Fruit fly (Drosophila melanogaster) whole organism, embryonic: ENCODE results near the gene CG31275.
A peak's percentile ranks its signal among the peaks of the same experiment; 100 is the strongest.

Source experiments
- CG11696 ChIP-seq: fragments of 200-800 bp; sonication (Bioruptor generic); IDR thresholded peaks from 2 replicates; pipeline ENCODE4 v1.3.6; 2022; ENCODE audit warnings: missing biosample characterization, missing genetic modification characterization
- CG12219 ChIP-seq: fragments of 200-800 bp; sonication (Bioruptor generic); optimal IDR thresholded peaks from 3 replicates; lab custom pipeline; 2018; ENCODE audit warnings: missing biosample characterization, mild to moderate bottlenecking, missing genetic modification characterization
- CG14860 ChIP-seq: fragments of 200-800 bp; sonication (Bioruptor generic); IDR thresholded peaks from 3 replicates; pipeline ENCODE4 v1.3.6; 2022; ENCODE audit warnings: missing biosample characterization, missing genetic modification characterization; ENCODE audit not compliant: partially characterized antibody
- CG17328 ChIP-seq: fragments of 200-800 bp; sonication (Bioruptor generic); IDR thresholded peaks from 2 replicates; pipeline ENCODE4 v1.3.6; 2022; ENCODE audit warnings: missing biosample characterization, missing genetic modification characterization
- CG17361 ChIP-seq: fragments of 200-800 bp; sonication (Bioruptor generic); IDR thresholded peaks from 3 replicates; pipeline ENCODE4 v1.3.6; 2022; ENCODE audit warnings: missing biosample characterization, missing genetic modification characterization
- CG18262 ChIP-seq: fragments of 200-800 bp; optimal IDR thresholded peaks from 3 replicates; lab custom pipeline; 2019; ENCODE audit warnings: missing biosample characterization, mild to moderate bottlenecking, missing genetic modification characterization, moderate library complexity
- CG33557 ChIP-seq: fragments of 200-800 bp; sonication (Bioruptor generic); optimal IDR thresholded peaks from 2 replicates; lab custom pipeline; 2019; ENCODE audit warnings: missing biosample characterization, mild to moderate bottlenecking, missing genetic modification characterization, moderate library complexity
- CG34224 ChIP-seq: fragments of 200-800 bp; sonication (Bioruptor generic); IDR thresholded peaks from 3 replicates; pipeline ENCODE4 v1.3.6; 2022; ENCODE audit warnings: missing biosample characterization, missing genetic modification characterization; ENCODE audit not compliant: partially characterized antibody
- CG34376 ChIP-seq: fragments of 200-800 bp; sonication (Bioruptor generic); optimal IDR thresholded peaks from 2 replicates; lab custom pipeline; 2018; ENCODE audit warnings: missing biosample characterization, mild to moderate bottlenecking, missing genetic modification characterization
- CG5245 ChIP-seq: fragments of 200-800 bp; sonication (Bioruptor generic); optimal IDR thresholded peaks from 3 replicates; lab custom pipeline; 2016; ENCODE audit warnings: missing biosample characterization, missing genetic modification characterization
- CG6272 ChIP-seq: fragments of 200-800 bp; sonication (Bioruptor generic); IDR thresholded peaks from 2 replicates; pipeline ENCODE4 v1.3.6; 2022; ENCODE audit warnings: missing biosample characterization, missing genetic modification characterization
- CG7372 ChIP-seq: fragments of 200-800 bp; sonication (Bioruptor generic); IDR thresholded peaks from 2 replicates; pipeline ENCODE4 v1.3.6; 2022; ENCODE audit warnings: missing biosample characterization, missing genetic modification characterization
- CG7556 ChIP-seq: fragments of 200-800 bp; sonication (Bioruptor generic); optimal IDR thresholded peaks from 2 replicates; lab custom pipeline; 2017; ENCODE audit warnings: missing biosample characterization, mild to moderate bottlenecking, missing genetic modification characterization
- CG8089 ChIP-seq: fragments of 200-800 bp; sonication (Bioruptor generic); optimal IDR thresholded peaks from 3 replicates; lab custom pipeline; 2016; ENCODE audit warnings: missing biosample characterization, missing genetic modification characterization
- CG8359 ChIP-seq: fragments of 200-800 bp; sonication (Bioruptor generic); optimal IDR thresholded peaks from 2 replicates; lab custom pipeline; 2017; ENCODE audit warnings: missing biosample characterization, mild to moderate bottlenecking, missing genetic modification characterization, borderline replicate concordance
- CG8765 ChIP-seq: fragments of 200-800 bp; sonication (Bioruptor generic); IDR thresholded peaks from 2 replicates; pipeline ENCODE4 v1.3.6; 2022; ENCODE audit warnings: missing biosample characterization, missing genetic modification characterization
- CG9727 ChIP-seq: fragments of 200-800 bp; sonication (Bioruptor generic); optimal IDR thresholded peaks from 3 replicates; lab custom pipeline; 2017; ENCODE audit warnings: missing biosample characterization, mild to moderate bottlenecking, missing genetic modification characterization
- CkIIα-i1 ChIP-seq: fragments of 200-800 bp; sonication (Bioruptor generic); IDR thresholded peaks from 2 replicates; pipeline ENCODE4 v1.3.6; 2022; ENCODE audit warnings: missing biosample characterization, missing genetic modification characterization
- Dfd ChIP-seq, 2 experiments: fragments of >200 bp; optimal IDR thresholded peaks; 2 replicates each; lab custom pipeline; 2017; ENCODE audit warnings: missing biosample characterization in 2 of 2, missing genetic modification characterization in 2 of 2
- Eip74EF ChIP-seq, 2 experiments: fragments of 200-800 bp in 1 of 2; fragments of >200 bp in 1 of 2; sonication (Bioruptor generic) in 1 of 2; optimal IDR thresholded peaks; 2 replicates each; lab custom pipeline; 2017 to 2019; ENCODE audit warnings: missing biosample characterization in 2 of 2, missing genetic modification characterization in 2 of 2, mild to moderate bottlenecking in 1 of 2, moderate library complexity in 1 of 2
- Ets65A ChIP-seq: fragments of 200-800 bp; sonication (Bioruptor generic); peaks from one replicate; lab custom pipeline; 2016; ENCODE audit warnings: missing biosample characterization, missing genetic modification characterization
- Fer3 ChIP-seq: fragments of 200-800 bp; sonication (Bioruptor generic); optimal IDR thresholded peaks from 2 replicates; lab custom pipeline; 2018; ENCODE audit warnings: missing biosample characterization, mild to moderate bottlenecking, missing genetic modification characterization, moderate library complexity
- Sox100B ChIP-seq: fragments of 200-800 bp; sonication (Bioruptor generic); optimal IDR thresholded peaks from 3 replicates; lab custom pipeline; 2018; ENCODE audit warnings: missing biosample characterization, mild to moderate bottlenecking, missing genetic modification characterization
- Sox102F ChIP-seq: fragments of 200-800 bp; sonication (Bioruptor generic); optimal IDR thresholded peaks from 2 replicates; lab custom pipeline; 2018; ENCODE audit warnings: missing biosample characterization, mild to moderate bottlenecking, missing genetic modification characterization, moderate library complexity
- Stat92E ChIP-seq, 3 experiments: fragments of >200 bp in 2 of 3; fragments of 200-800 bp in 1 of 3; sonication (Bioruptor generic) in 1 of 3; optimal IDR thresholded peaks; 2 replicates each; lab custom pipeline; 2017 to 2019; ENCODE audit warnings: missing biosample characterization in 3 of 3, missing genetic modification characterization in 3 of 3, mild to moderate bottlenecking in 1 of 3, moderate library complexity in 1 of 3
- Tbp ChIP-seq: fragments of >200 bp; optimal IDR thresholded peaks from 2 replicates; lab custom pipeline; 2018; ENCODE audit warnings: missing biosample characterization, missing genetic modification characterization
- Usf ChIP-seq: fragments of 200-800 bp; sonication (Bioruptor generic); optimal IDR thresholded peaks from 2 replicates; lab custom pipeline; 2017; ENCODE audit warnings: missing genotype, missing biosample characterization, missing genetic modification characterization
- ato ChIP-seq: fragments of 200-800 bp; sonication (Bioruptor generic); IDR thresholded peaks from 2 replicates; pipeline ENCODE4 v1.3.6; 2022; ENCODE audit warnings: missing biosample characterization, missing genetic modification characterization; ENCODE audit not compliant: partially characterized antibody
- az2 ChIP-seq: fragments of 200-800 bp; sonication (Bioruptor generic); optimal IDR thresholded peaks from 3 replicates; lab custom pipeline; 2016; ENCODE audit warnings: missing biosample characterization, missing genetic modification characterization
- bowl ChIP-seq: fragments of 200-800 bp; sonication (Bioruptor generic); IDR thresholded peaks from 2 replicates; pipeline ENCODE4 v1.3.6; 2022; ENCODE audit warnings: missing biosample characterization, missing genetic modification characterization
- chm ChIP-seq: fragments of 200-800 bp; sonication (Bioruptor generic); IDR thresholded peaks from 2 replicates; pipeline ENCODE4 v1.3.6; 2022; ENCODE audit warnings: missing biosample characterization, missing genetic modification characterization
- ci ChIP-seq: fragments of 200-800 bp; sonication (Bioruptor generic); IDR thresholded peaks from 3 replicates; pipeline ENCODE4 v1.3.6; 2022; ENCODE audit warnings: missing biosample characterization, missing genetic modification characterization
- fd64A ChIP-seq: fragments of 200-800 bp; sonication (Bioruptor generic); optimal IDR thresholded peaks from 3 replicates; lab custom pipeline; 2018; ENCODE audit warnings: missing biosample characterization, mild to moderate bottlenecking, missing genetic modification characterization
- gfzf ChIP-seq: fragments of 200-800 bp; sonication (Bioruptor generic); optimal IDR thresholded peaks from 2 replicates; lab custom pipeline; 2016; ENCODE audit warnings: missing biosample characterization, mild to moderate bottlenecking, missing genetic modification characterization, moderate library complexity
- jumu ChIP-seq: fragments of 200-800 bp; sonication (Bioruptor generic); optimal IDR thresholded peaks from 3 replicates; lab custom pipeline; 2016; ENCODE audit warnings: missing biosample characterization, missing genetic modification characterization
- mam ChIP-seq: fragments of 200-800 bp; sonication (Bioruptor generic); optimal IDR thresholded peaks from 3 replicates; lab custom pipeline; 2016; ENCODE audit warnings: missing biosample characterization, missing genetic modification characterization
- mld ChIP-seq: fragments of 200-800 bp; sonication (Bioruptor generic); IDR thresholded peaks from 3 replicates; pipeline ENCODE4 v1.3.6; 2022; ENCODE audit warnings: missing biosample characterization, missing genetic modification characterization; ENCODE audit not compliant: partially characterized antibody
- nerfin-2 ChIP-seq: fragments of 200-800 bp; sonication (Bioruptor generic); IDR thresholded peaks from 2 replicates; pipeline ENCODE4 v1.3.6; 2022; ENCODE audit warnings: missing biosample characterization, missing genetic modification characterization; ENCODE audit not compliant: partially characterized antibody
- odd ChIP-seq: fragments of 200-800 bp; sonication (Bioruptor generic); optimal IDR thresholded peaks from 2 replicates; lab custom pipeline; 2017; ENCODE audit warnings: missing biosample characterization, mild to moderate bottlenecking, missing genetic modification characterization
- otp ChIP-seq: fragments of 200-800 bp; sonication (Bioruptor generic); IDR thresholded peaks from 3 replicates; pipeline ENCODE4, ENCODE4 v1.3.6; 2022; ENCODE audit warnings: missing biosample characterization, missing genetic modification characterization
- p53 ChIP-seq: fragments of 200-800 bp; sonication (Bioruptor generic); optimal IDR thresholded peaks from 2 replicates; lab custom pipeline; 2016; ENCODE audit warnings: missing biosample characterization, missing genetic modification characterization
- pzg ChIP-seq: fragments of 200-800 bp; sonication (Bioruptor generic); optimal IDR thresholded peaks from 3 replicates; lab custom pipeline; 2018; ENCODE audit warnings: missing biosample characterization, mild to moderate bottlenecking, missing genetic modification characterization, moderate library complexity
- run ChIP-seq: fragments of 200-800 bp; sonication (Bioruptor generic); optimal IDR thresholded peaks from 3 replicates; lab custom pipeline; 2018; ENCODE audit warnings: missing biosample characterization, mild to moderate bottlenecking, missing genetic modification characterization
- shn ChIP-seq: fragments of 200-800 bp; sonication (Bioruptor generic); optimal IDR thresholded peaks from 3 replicates; lab custom pipeline; 2016; ENCODE audit warnings: missing biosample characterization, missing genetic modification characterization
- slou ChIP-seq: fragments of 200-800 bp; sonication (Bioruptor generic); optimal IDR thresholded peaks from 3 replicates; lab custom pipeline; 2016; ENCODE audit warnings: missing biosample characterization, missing genetic modification characterization
- slp2 ChIP-seq: fragments of 200-800 bp; sonication (Bioruptor generic); optimal IDR thresholded peaks from 2 replicates; lab custom pipeline; 2016; ENCODE audit warnings: missing biosample characterization, missing genetic modification characterization
- so ChIP-seq: fragments of 200-800 bp; sonication (Bioruptor generic); IDR thresholded peaks from 3 replicates; pipeline ENCODE4 v1.3.6; 2022; ENCODE audit warnings: missing biosample characterization, missing genetic modification characterization
- stc ChIP-seq: fragments of 200-800 bp; sonication (Bioruptor generic); IDR thresholded peaks from 2 replicates; pipeline ENCODE4 v1.3.6; 2022; ENCODE audit warnings: missing biosample characterization, missing genetic modification characterization
- twi ChIP-seq: fragments of 200-800 bp; optimal IDR thresholded peaks from 2 replicates; lab custom pipeline; 2019; ENCODE audit warnings: missing biosample characterization, mild to moderate bottlenecking, missing genetic modification characterization, moderate library complexity
- vvl ChIP-seq: fragments of 200-800 bp; sonication (Bioruptor generic); IDR thresholded peaks from 2 replicates; pipeline ENCODE4 v1.3.6; 2022; ENCODE audit warnings: missing biosample characterization, missing genetic modification characterization

Gene CG31275

dm6 chr3R:16798516-16799040 lies 47.4 kb upstream of the CG31275 start (continued):
- TF ChIP-seq ci (GFP tag; lab: Robert Waterston, UW) (peak; percentile 96), CG7556 (GFP tag; lab: Kevin White, UChicago) (peak; percentile 18), chm (GFP tag; lab: Robert Waterston, UW) (peak; percentile 98), CG8765 (GFP tag; lab: Robert Waterston, UW) (peak; percentile 59; the same call in 1 of the 2 replicates), CG9727 (GFP tag; lab: Kevin White, UChicago) (peak; percentile 91), CkIIα-i1 (GFP tag; lab: Robert Waterston, UW) (no peak), CG5245 (peak; percentile 99), mam (GFP tag; lab: Kevin White, UChicago) (peak; percentile 92), twi (peak; percentile 62), CG6272 (peak; percentile 52; the same call in 1 of the 2 replicates), vvl (GFP tag; lab: Robert Waterston, UW) (peak; percentile 93), CG8359 (peak; percentile 83), Sox102F (GFP tag; lab: Kevin White, UChicago) (peak; percentile 87), CG33557 (peak; percentile 67), CG34224 (GFP tag; lab: Robert Waterston, UW) (no peak), slp2 (GFP tag; lab: Kevin White, UChicago) (peak; percentile 91), CG17361 (GFP tag; lab: Robert Waterston, UW) (peak; percentile 55; the same call in 2 of the 3 replicates), slou (GFP tag; lab: Kevin White, UChicago) (no peak), CG34376 (GFP tag; lab: Kevin White, UChicago) (peak; percentile 85), CG12219 (GFP tag; lab: Kevin White, UChicago) (peak; percentile 80), Dfd (GFP tag; optimal IDR thresholded peaks at IDR 0.05; lab: Kevin White, UChicago) (no peak), CG17328 (peak; percentile 88), nerfin-2 (GFP tag; lab: Robert Waterston, UW) (no peak), Fer3 (tag; lab: Kevin White, UChicago) (peak; percentile 89), Sox100B (GFP tag; lab: Kevin White, UChicago) (peak; percentile 57), mld (GFP tag; lab: Robert Waterston, UW) (no peak), CG18262 (tag; lab: Kevin White, UChicago) (peak; percentile 72), jumu (peak; percentile 92), bowl (GFP tag; lab: Robert Waterston, UW) (peak; percentile 69; the same call in 1 of the 2 replicates), CG7372 (GFP tag; lab: Robert Waterston, UW) (peak; percentile 74), run (tag; lab: Kevin White, UChicago) (no peak), shn (GFP tag; lab: Kevin White, UChicago) (peak; percentile 95), Ets65A (peak; percentile 99), Usf (GFP tag; lab: Kevin White, UChicago) (peak; percentile 72), gfzf (peak; percentile 22), fd64A (GFP tag; lab: Kevin White, UChicago) (peak; percentile 88), Eip74EF (GFP tag; optimal IDR thresholded peaks at IDR 0.05; lab: Kevin White, UChicago) (no peak), so (GFP tag; lab: Robert Waterston, UW) (peak; percentile 87), CG8089 (GFP tag; lab: Kevin White, UChicago) (peak; percentile 95), CG14860 (GFP tag; lab: Robert Waterston, UW) (no peak), odd (peak; percentile 69), Tbp (GFP tag; lab: Kevin White, UChicago) (no peak), pzg (GFP tag; lab: Kevin White, UChicago) (peak; percentile 75), CG11696 (GFP tag; lab: Robert Waterston, UW) (peak; percentile 56), ato (0 out of 2 replicates have a peak, but pooled peaks have one; percentile 61), p53 (GFP tag; lab: Kevin White, UChicago) (peak; percentile 88), stc (GFP tag; lab: Robert Waterston, UW) (peak; percentile 79), otp (GFP tag; lab: Robert Waterston, UW) (peak; percentile 96), Stat92E (GFP tag; optimal IDR thresholded peaks at IDR 0.05; lab: Kevin White, UChicago) (no peak), az2 (peak; percentile 94)
